Worm (Caenorhabditis elegans) whole organism, L4 larva: ENCODE results near the gene gas-1.

Experiments
- D1046.2 ChIP-seq: fragments of 200-800 bp; sonication (Bioruptor generic); IDR thresholded peaks from 2 replicates; pipeline ENCODE4 v1.3.6; 2022; ENCODE audit warnings: missing genetic modification characterization, missing compliant biosample characterization
- F26F4.8 ChIP-seq: fragments of 200-800 bp; sonication (Bioruptor generic); conservative IDR thresholded peaks from 2 replicates; pipeline ENCODE4 v1.3.6; 2022; ENCODE audit warnings: missing genetic modification characterization, missing compliant biosample characterization
- F37D6.2 ChIP-seq: sonication (generic microtip); optimal IDR thresholded peaks from 2 replicates; lab custom pipeline; 2016; ENCODE audit warnings: mild to moderate bottlenecking, missing genetic modification characterization, missing compliant biosample characterization
- Y48G9A.11 ChIP-seq: fragments of 200-800 bp; sonication (Bioruptor generic); IDR thresholded peaks from 2 replicates; pipeline ENCODE4 v1.3.6; 2022; ENCODE audit warnings: missing genetic modification reagents, missing genetic modification characterization, missing compliant biosample characterization
- Y5F2A.4 ChIP-seq: fragments of 200-800 bp; sonication (Bioruptor generic); optimal IDR thresholded peaks from 2 replicates; lab custom pipeline; 2018; ENCODE audit warnings: mild to moderate bottlenecking, missing genetic modification characterization, missing compliant biosample characterization
- aha-1 ChIP-seq: fragments of 150-350 bp; peaks from one replicate; lab custom pipeline; 2014; ENCODE audit warnings: missing biosample characterization, missing genetic modification characterization
- ama-1 ChIP-seq: fragments of 150-350 bp; optimal IDR thresholded peaks from 2 replicates; lab custom pipeline; 2014; ENCODE audit warnings: inconsistent platforms, mixed read lengths
- ceh-28 ChIP-seq: fragments of 150-350 bp; optimal IDR thresholded peaks from 2 replicates; lab custom pipeline; 2014; ENCODE audit warnings: missing biosample characterization, missing genetic modification reagents, missing genetic modification characterization
- ceh-44 ChIP-seq: fragments of 200-800 bp; sonication (Bioruptor generic); IDR thresholded peaks from 2 replicates; pipeline ENCODE4 v1.3.6; 2022; ENCODE audit warnings: missing genetic modification reagents, missing genetic modification characterization, missing compliant biosample characterization
- ceh-62 ChIP-seq: sonication (generic microtip); optimal IDR thresholded peaks from 2 replicates; lab custom pipeline; 2017; ENCODE audit warnings: missing biosample characterization, missing genetic modification characterization
- ces-1 ChIP-seq: fragments of 150-350 bp; sonication (generic microtip); optimal IDR thresholded peaks from 4 replicates; lab custom pipeline; 2014; ENCODE audit warnings: missing biosample characterization, missing genetic modification reagents, missing genetic modification characterization
- cey-2 ChIP-seq: sonication (generic microtip); optimal IDR thresholded peaks from 3 replicates; lab custom pipeline; 2017; ENCODE audit warnings: missing genetic modification characterization, mild to moderate bottlenecking, missing compliant biosample characterization, antibody characterized with exemption, borderline replicate concordance; ENCODE audit not compliant: insufficient read depth
- daf-12 ChIP-seq: fragments of 150-350 bp; optimal IDR thresholded peaks from 2 replicates; lab custom pipeline; 2014; ENCODE audit warnings: missing biosample characterization, missing genetic modification reagents, missing genetic modification characterization
- daf-16 ChIP-seq, 3 experiments: sonication (generic microtip); optimal IDR thresholded peaks; 2 replicates each; lab custom pipeline; 2016 to 2017; ENCODE audit warnings: missing genetic modification characterization in 3 of 3, missing genetic modification reagents in 3 of 3, mild to moderate bottlenecking in 2 of 3, missing compliant biosample characterization in 2 of 3, missing biosample characterization in 1 of 3, moderate library complexity in 1 of 3
- daf-19 ChIP-seq: fragments of 200-800 bp; sonication (Bioruptor generic); conservative IDR thresholded peaks from 2 replicates; pipeline ENCODE4 v1.3.6; 2022; ENCODE audit warnings: missing genetic modification characterization, missing compliant biosample characterization
- daf-8 ChIP-seq: fragments of 200-800 bp; sonication (Bioruptor generic); IDR thresholded peaks from 2 replicates; pipeline ENCODE4 v1.3.6; 2022; ENCODE audit warnings: missing genetic modification characterization, missing compliant biosample characterization
- dmd-8 ChIP-seq: fragments of 200-800 bp; sonication (Bioruptor generic); IDR thresholded peaks from 2 replicates; pipeline ENCODE4 v1.3.6; 2022; ENCODE audit warnings: missing genetic modification characterization, missing compliant biosample characterization
- dpl-1 ChIP-seq: fragments of 150-350 bp; optimal IDR thresholded peaks from 2 replicates; lab custom pipeline; 2014; ENCODE audit warnings: missing biosample characterization, missing genetic modification reagents, missing genetic modification characterization
- egl-27 ChIP-seq: sonication (generic microtip); optimal IDR thresholded peaks from 3 replicates; lab custom pipeline; 2017; ENCODE audit warnings: missing biosample characterization, missing genetic modification reagents, missing genetic modification characterization
- fos-1 ChIP-seq: fragments of 150-350 bp; optimal IDR thresholded peaks from 2 replicates; lab custom pipeline; 2014; ENCODE audit warnings: missing biosample characterization, missing genetic modification characterization
- hif-1 ChIP-seq, 2 experiments: sonication (generic microtip); optimal IDR thresholded peaks; 2 replicates each; lab custom pipeline; 2016 to 2017; ENCODE audit warnings: missing compliant biosample characterization in 2 of 2, missing genetic modification characterization in 2 of 2, missing genetic modification reagents in 2 of 2, missing genotype in 2 of 2, mild to moderate bottlenecking in 1 of 2
- hlh-11 ChIP-seq: fragments of 200-800 bp; sonication (Bioruptor generic); optimal IDR thresholded peaks from 2 replicates; lab custom pipeline; 2018; ENCODE audit warnings: mild to moderate bottlenecking, missing genetic modification characterization, missing compliant biosample characterization
- hlh-30 ChIP-seq: sonication (generic microtip); optimal IDR thresholded peaks from 2 replicates; lab custom pipeline; 2017; ENCODE audit warnings: antibody characterized with exemption, mild to moderate bottlenecking, missing genetic modification characterization, missing compliant biosample characterization; ENCODE audit not compliant: insufficient read depth
- jun-1 ChIP-seq: fragments of 150-350 bp; optimal IDR thresholded peaks from 2 replicates; lab custom pipeline; 2014; ENCODE audit warnings: missing biosample characterization, missing genetic modification reagents, missing genetic modification characterization
- lim-7 ChIP-seq: fragments of 200-800 bp; sonication (Bioruptor generic); IDR thresholded peaks from 2 replicates; pipeline ENCODE4 v1.3.6; 2022; ENCODE audit warnings: missing genetic modification characterization, missing compliant biosample characterization
- lin-15B ChIP-seq: fragments of 150-350 bp; sonication (generic microtip); optimal IDR thresholded peaks from 3 replicates; lab custom pipeline; 2014; ENCODE audit warnings: missing biosample characterization, missing genetic modification characterization
- lin-29 ChIP-seq: fragments of 200-800 bp; sonication (Bioruptor generic); IDR thresholded peaks from 2 replicates; pipeline ENCODE4 v1.3.6; 2022; ENCODE audit warnings: missing genetic modification reagents, missing genetic modification characterization, missing compliant biosample characterization
- lsy-2 ChIP-seq, 2 experiments: fragments of 150-350 bp in 1 of 2; sonication (generic microtip) in 1 of 2; optimal IDR thresholded peaks; 2 replicates each; lab custom pipeline; 2014 to 2017; ENCODE audit warnings: missing biosample characterization in 2 of 2, missing genetic modification characterization in 2 of 2
- madf-5 ChIP-seq, 2 experiments: fragments of 200-800 bp; sonication (Bioruptor generic); IDR thresholded peaks; 2 replicates each; pipeline ENCODE4 v1.3.6; 2022; ENCODE audit warnings: missing compliant biosample characterization in 2 of 2, missing genetic modification characterization in 2 of 2
- mdl-1 ChIP-seq, 2 experiments: fragments of 150-350 bp in 1 of 2; sonication (generic microtip) in 1 of 2; optimal IDR thresholded peaks; 2 replicates each; lab custom pipeline; 2014 to 2017; ENCODE audit warnings: missing biosample characterization in 2 of 2, missing genetic modification characterization in 2 of 2
- mep-1 ChIP-seq: fragments of 150-350 bp; sonication (generic microtip); optimal IDR thresholded peaks from 3 replicates; lab custom pipeline; 2014; ENCODE audit warnings: missing biosample characterization, missing genetic modification characterization
- mes-2 ChIP-seq: sonication (generic microtip); optimal IDR thresholded peaks from 2 replicates; lab custom pipeline; 2016; ENCODE audit warnings: missing genotype, mild to moderate bottlenecking, missing genetic modification characterization, missing compliant biosample characterization; ENCODE audit not compliant: poor library complexity, severe bottlenecking
- nhr-28 ChIP-seq: fragments of 150-350 bp; optimal IDR thresholded peaks from 2 replicates; lab custom pipeline; 2014; ENCODE audit warnings: missing biosample characterization, missing genetic modification characterization
- nhr-41 ChIP-seq: fragments of 200-800 bp; sonication (Bioruptor generic); IDR thresholded peaks from 2 replicates; pipeline ENCODE4 v1.3.6; 2022; ENCODE audit warnings: missing genetic modification reagents, missing genetic modification characterization, missing compliant biosample characterization
- nhr-42 ChIP-seq: fragments of 200-800 bp; sonication (Bioruptor generic); IDR thresholded peaks from 2 replicates; pipeline ENCODE4 v1.3.6; 2022; ENCODE audit warnings: missing genetic modification characterization, missing compliant biosample characterization
- nhr-48 ChIP-seq: sonication (generic microtip); optimal IDR thresholded peaks from 2 replicates; lab custom pipeline; 2016; ENCODE audit warnings: mild to moderate bottlenecking, missing genetic modification characterization, missing compliant biosample characterization
- nhr-77 ChIP-seq: fragments of 150-350 bp; optimal IDR thresholded peaks from 2 replicates; lab custom pipeline; 2014; ENCODE audit warnings: missing biosample characterization, missing genetic modification characterization
- pha-4 ChIP-seq, 2 experiments: fragments of 150-350 bp in 1 of 2; fragments of 200-800 bp in 1 of 2; sonication (Bioruptor generic) in 1 of 2; IDR thresholded peaks in 1 of 2; optimal IDR thresholded peaks in 1 of 2; 2 replicates each; pipeline versions ENCODE4 v1.3.6 to Lab custom; 2014 to 2022; ENCODE audit warnings: missing genetic modification characterization in 2 of 2, missing genetic modification reagents in 2 of 2, missing biosample characterization in 1 of 2, missing compliant biosample characterization in 1 of 2
- php-3 ChIP-seq: fragments of 200-800 bp; sonication (Bioruptor generic); IDR thresholded peaks from 2 replicates; pipeline ENCODE4 v1.3.6; 2022; ENCODE audit warnings: missing genetic modification reagents, missing genetic modification characterization, missing compliant biosample characterization
- pqm-1 ChIP-seq: sonication (generic microtip); optimal IDR thresholded peaks from 2 replicates; lab custom pipeline; 2017; ENCODE audit warnings: missing biosample characterization, missing genetic modification characterization
- saeg-2 ChIP-seq: fragments of 200-800 bp; sonication (Bioruptor generic); IDR thresholded peaks from 2 replicates; pipeline ENCODE4 v1.3.6; 2022; ENCODE audit warnings: missing genetic modification reagents, missing genetic modification characterization, missing compliant biosample characterization
- spr-1 ChIP-seq: sonication (generic microtip); optimal IDR thresholded peaks from 2 replicates; lab custom pipeline; 2016; ENCODE audit warnings: mild to moderate bottlenecking, missing genetic modification characterization, missing compliant biosample characterization
- spr-3 ChIP-seq: fragments of 200-800 bp; sonication (Bioruptor generic); optimal IDR thresholded peaks from 2 replicates; lab custom pipeline; 2018; ENCODE audit warnings: mild to moderate bottlenecking, missing genetic modification characterization, missing compliant biosample characterization
- tag-97 ChIP-seq: fragments of 200-800 bp; sonication (Bioruptor generic); IDR thresholded peaks from 2 replicates; pipeline ENCODE4 v1.3.6; 2022; ENCODE audit warnings: missing genetic modification characterization, missing compliant biosample characterization
- tra-1 ChIP-seq: fragments of 200-800 bp; sonication (Bioruptor generic); IDR thresholded peaks from 2 replicates; pipeline ENCODE4 v1.3.6; 2022; ENCODE audit warnings: missing genetic modification reagents, missing genetic modification characterization, missing compliant biosample characterization
- unc-62 ChIP-seq, 3 experiments: fragments of 150-350 bp in 1 of 3; sonication (generic microtip); optimal IDR thresholded peaks in 2 of 3; peaks in 1 of 3; 1 replicate in 1 of 3; 2 replicates in 2 of 3; lab custom pipeline; 2014 to 2017; ENCODE audit warnings: missing biosample characterization in 3 of 3, missing genetic modification characterization in 3 of 3, missing genetic modification reagents in 3 of 3, missing genotype in 1 of 3
- zag-1 ChIP-seq: fragments of 150-350 bp; optimal IDR thresholded peaks from 2 replicates; lab custom pipeline; 2014; ENCODE audit warnings: missing biosample characterization, missing genetic modification characterization

The gas-1 gene

DNA sequence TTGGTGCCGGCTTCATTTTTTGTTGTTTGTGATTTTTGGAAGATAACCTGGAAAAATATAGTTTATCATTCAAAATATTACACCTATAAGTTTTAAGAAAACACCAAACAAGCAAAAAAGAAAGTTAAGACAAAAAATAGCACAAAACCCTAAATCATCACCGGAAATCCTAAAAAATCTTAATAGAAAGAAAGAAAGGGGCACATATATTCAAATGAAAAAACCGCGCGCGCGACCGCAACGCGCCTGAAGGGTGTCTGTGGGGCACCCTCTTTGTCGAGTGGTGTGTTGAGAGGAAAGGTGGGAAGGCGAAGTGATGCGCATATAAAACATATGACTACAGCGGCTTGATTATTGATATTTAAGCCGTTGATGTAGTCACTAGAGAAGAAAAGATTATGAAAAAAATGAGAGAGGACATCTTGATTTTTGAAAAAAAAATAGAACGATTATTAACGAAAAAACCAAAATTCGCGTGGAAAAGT is 23.6 kb upstream of the gas-1 start, which contains the start of gene K09E9.3 (continued):
- TF ChIP-seq tra-1 (GFP tag; lab: Robert Waterston, UW) (no peak), ces-1 (GFP tag; lab: Kevin White, UChicago) (no peak), dmd-8 (no peak), tag-97 (GFP tag; lab: Robert Waterston, UW) (no peak), nhr-28 (tag; lab: Kevin White, UChicago) (no peak), dpl-1 (GFP tag; lab: Kevin White, UChicago) (no peak), daf-12 (tag; lab: Kevin White, UChicago) (no peak), daf-16 (GFP tag; optimal IDR thresholded peaks at IDR 0.05; lab: Kevin White, UChicago) (no peak), daf-16 (tag; optimal IDR thresholded peaks at IDR 0.05; lab: Kevin White, UChicago) (no peak), ceh-44 (GFP tag; lab: Robert Waterston, UW) (no peak), zag-1 (tag; lab: Kevin White, UChicago) (no peak), D1046.2 (no peak), aha-1 (tag; lab: Kevin White, UChicago) (peak; percentile 61), madf-5 (GFP tag; IDR thresholded peaks at IDR 0.05; lab: Robert Waterston, UW) (no peak), hlh-30 (tag; lab: Kevin White, UChicago) (peak; percentile 19), mes-2 (peak; percentile 57), ceh-62 (tag; lab: Kevin White, UChicago) (no peak), pha-4 (GFP tag; IDR thresholded peaks at IDR 0.05; lab: Robert Waterston, UW) (no peak), pha-4 (tag; optimal IDR thresholded peaks at IDR 0.05; lab: Kevin White, UChicago) (no peak), daf-8 (GFP tag; lab: Robert Waterston, UW) (no peak), lin-15B (no peak), F37D6.2 (no peak), spr-3 (GFP tag; lab: Kevin White, UChicago) (no peak)

DNA sequence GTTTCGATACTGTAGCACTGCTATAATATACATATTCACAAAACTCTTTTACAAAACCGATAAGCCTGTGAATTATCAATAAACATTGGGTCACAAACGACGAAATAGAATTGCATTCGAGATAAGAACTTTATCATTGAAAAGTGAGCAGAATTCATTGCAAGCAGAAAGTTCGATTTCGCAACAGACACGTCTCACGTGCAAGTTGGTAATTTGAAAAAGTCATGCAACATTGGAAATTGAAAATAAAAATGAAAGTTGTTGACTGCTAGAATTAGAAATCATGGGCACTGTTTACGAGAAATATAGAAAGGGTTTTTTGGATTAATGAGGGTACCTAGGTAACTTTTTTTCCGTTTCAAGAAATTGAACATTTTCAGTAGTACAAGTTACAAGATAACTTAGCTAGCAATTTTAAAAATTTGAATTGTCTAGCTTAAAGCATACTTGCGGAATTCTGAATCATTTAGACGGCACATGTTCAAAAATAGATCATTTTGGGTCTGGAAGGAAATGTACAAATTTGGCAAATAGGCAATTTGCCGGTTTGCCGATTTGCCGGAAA is 20.4 kb upstream of the gas-1 start:
- TF ChIP-seq nhr-42 (no peak), jun-1 (tag; lab: Kevin White, UChicago) (peak; percentile 12), hif-1 (tag; optimal IDR thresholded peaks at IDR 0.05; lab: Kevin White, UChicago) (peak; percentile 68 to 94), hlh-11 (peak; percentile 93), spr-1 (tag; lab: Kevin White, UChicago) (peak; percentile 33), Y48G9A.11 (GFP tag; lab: Robert Waterston, UW) (no peak), mep-1 (tag; lab: Kevin White, UChicago) (peak; percentile 93), lsy-2 (tag; optimal IDR thresholded peaks at IDR 0.05; lab: Kevin White, UChicago) (peak; percentile 41 to 75), ceh-62 (tag; lab: Kevin White, UChicago) (no peak), mes-2 (peak; percentile 40), egl-27 (tag; lab: Kevin White, UChicago) (no peak), lin-15B (no peak), aha-1 (tag; lab: Kevin White, UChicago) (peak; percentile 89), unc-62 (GFP tag; optimal IDR thresholded peaks at IDR 0.05 in 1 of 2; lab: Kevin White, UChicago) (peak in 1 of 2 experiments; percentile 90), unc-62 (tag; optimal IDR thresholded peaks at IDR 0.05; lab: Kevin White, UChicago) (no peak), ceh-28 (tag; lab: Kevin White, UChicago) (no peak), ama-1 (lab: Kevin White, UChicago) (peak; percentile 63), saeg-2 (GFP tag; lab: Robert Waterston, UW) (peak; percentile 65; the same call in 1 of the 2 replicates), nhr-48 (tag; lab: Kevin White, UChicago) (peak; percentile 68), Y5F2A.4 (GFP tag; lab: Kevin White, UChicago) (no peak), mdl-1 (tag; optimal IDR thresholded peaks at IDR 0.05; lab: Kevin White, UChicago) (peak; percentile 52 to 93), hlh-30 (tag; lab: Kevin White, UChicago) (peak; percentile 96), lim-7 (GFP tag; lab: Robert Waterston, UW) (peak; percentile 48; the same call in 1 of the 2 replicates), cey-2 (tag; lab: Kevin White, UChicago) (no peak), F26F4.8 (no peak), fos-1 (tag; lab: Kevin White, UChicago) (peak; percentile 81), php-3 (GFP tag; lab: Robert Waterston, UW) (peak; percentile 82), pqm-1 (peak; percentile 95), zag-1 (tag; lab: Kevin White, UChicago) (no peak), nhr-41 (no peak), nhr-77 (tag; lab: Kevin White, UChicago) (peak; percentile 96), lin-29 (no peak), daf-19 (GFP tag; lab: Robert Waterston, UW) (no peak)
